Worm (Caenorhabditis elegans) whole organism, L4 larva: Measurements from ENCODE around the gene srlf-27.

Source experiments
- D1046.2 ChIP-seq: fragments of 200-800 bp; sonication (Bioruptor generic); IDR thresholded peaks from 2 replicates; pipeline ENCODE4 v1.3.6; 2022; ENCODE audit warnings: missing genetic modification characterization, missing compliant biosample characterization
- F49E8.2 ChIP-seq: sonication (generic microtip); optimal IDR thresholded peaks from 2 replicates; lab custom pipeline; 2016; ENCODE audit warnings: missing compliant biosample characterization, mild to moderate bottlenecking, missing genetic modification characterization, borderline replicate concordance
- T26A8.4 ChIP-seq: fragments of 200-800 bp; sonication (Bioruptor generic); IDR thresholded peaks from 2 replicates; pipeline ENCODE4 v1.3.6; 2022; ENCODE audit warnings: missing genetic modification characterization, missing compliant biosample characterization
- aha-1 ChIP-seq: fragments of 150-350 bp; peaks from one replicate; lab custom pipeline; 2014; ENCODE audit warnings: missing biosample characterization, missing genetic modification characterization
- attf-4 ChIP-seq: sonication (generic microtip); optimal IDR thresholded peaks from 3 replicates; lab custom pipeline; 2017; ENCODE audit warnings: missing biosample characterization, missing genetic modification characterization
- daf-12 ChIP-seq: fragments of 150-350 bp; optimal IDR thresholded peaks from 2 replicates; lab custom pipeline; 2014; ENCODE audit warnings: missing biosample characterization, missing genetic modification reagents, missing genetic modification characterization
- daf-16 ChIP-seq, 3 experiments: sonication (generic microtip); optimal IDR thresholded peaks; 2 replicates each; lab custom pipeline; 2016 to 2017; ENCODE audit warnings: missing genetic modification characterization in 3 of 3, missing genetic modification reagents in 3 of 3, mild to moderate bottlenecking in 2 of 3, missing compliant biosample characterization in 2 of 3, missing biosample characterization in 1 of 3, moderate library complexity in 1 of 3
- dpl-1 ChIP-seq: fragments of 150-350 bp; optimal IDR thresholded peaks from 2 replicates; lab custom pipeline; 2014; ENCODE audit warnings: missing biosample characterization, missing genetic modification reagents, missing genetic modification characterization
- dve-1 ChIP-seq: sonication (generic microtip); optimal IDR thresholded peaks from 2 replicates; lab custom pipeline; 2017; ENCODE audit warnings: antibody characterized with exemption, mild to moderate bottlenecking, missing genetic modification characterization, missing compliant biosample characterization; ENCODE audit not compliant: insufficient read depth
- fos-1 ChIP-seq: fragments of 150-350 bp; optimal IDR thresholded peaks from 2 replicates; lab custom pipeline; 2014; ENCODE audit warnings: missing biosample characterization, missing genetic modification characterization
- gei-8 ChIP-seq: fragments of 200-800 bp; sonication (Bioruptor generic); optimal IDR thresholded peaks from 2 replicates; lab custom pipeline; 2018; ENCODE audit warnings: mild to moderate bottlenecking, missing genetic modification characterization, missing compliant biosample characterization
- lim-7 ChIP-seq: fragments of 200-800 bp; sonication (Bioruptor generic); IDR thresholded peaks from 2 replicates; pipeline ENCODE4 v1.3.6; 2022; ENCODE audit warnings: missing genetic modification characterization, missing compliant biosample characterization
- lin-38 ChIP-seq: fragments of 200-800 bp; sonication (Bioruptor generic); IDR thresholded peaks from 2 replicates; pipeline ENCODE4 v1.3.6; 2022; ENCODE audit warnings: missing genetic modification reagents, missing genetic modification characterization, missing compliant biosample characterization
- lir-3 ChIP-seq: sonication (generic microtip); optimal IDR thresholded peaks from 2 replicates; lab custom pipeline; 2016; ENCODE audit warnings: mild to moderate bottlenecking, missing genetic modification characterization, missing compliant biosample characterization
- lsy-2 ChIP-seq, 2 experiments: fragments of 150-350 bp in 1 of 2; sonication (generic microtip) in 1 of 2; optimal IDR thresholded peaks; 2 replicates each; lab custom pipeline; 2014 to 2017; ENCODE audit warnings: missing biosample characterization in 2 of 2, missing genetic modification characterization in 2 of 2
- mdl-1 ChIP-seq, 2 experiments: fragments of 150-350 bp in 1 of 2; sonication (generic microtip) in 1 of 2; optimal IDR thresholded peaks; 2 replicates each; lab custom pipeline; 2014 to 2017; ENCODE audit warnings: missing biosample characterization in 2 of 2, missing genetic modification characterization in 2 of 2
- nhr-102 ChIP-seq: sonication (generic microtip); optimal IDR thresholded peaks from 2 replicates; lab custom pipeline; 2016; ENCODE audit warnings: mild to moderate bottlenecking, missing genetic modification characterization, moderate library complexity, missing compliant biosample characterization
- nhr-77 ChIP-seq: fragments of 150-350 bp; optimal IDR thresholded peaks from 2 replicates; lab custom pipeline; 2014; ENCODE audit warnings: missing biosample characterization, missing genetic modification characterization
- pha-4 ChIP-seq, 2 experiments: fragments of 150-350 bp in 1 of 2; fragments of 200-800 bp in 1 of 2; sonication (Bioruptor generic) in 1 of 2; IDR thresholded peaks in 1 of 2; optimal IDR thresholded peaks in 1 of 2; 2 replicates each; pipeline versions ENCODE4 v1.3.6 to Lab custom; 2014 to 2022; ENCODE audit warnings: missing genetic modification characterization in 2 of 2, missing genetic modification reagents in 2 of 2, missing biosample characterization in 1 of 2, missing compliant biosample characterization in 1 of 2
- set-16 ChIP-seq: fragments of 200-800 bp; sonication (Bioruptor generic); IDR thresholded peaks from 2 replicates; pipeline ENCODE4 v1.3.6; 2022; ENCODE audit warnings: missing genetic modification reagents, missing genetic modification characterization, missing compliant biosample characterization
- snpc-1.2 ChIP-seq: fragments of 200-800 bp; sonication (Bioruptor generic); IDR thresholded peaks from 2 replicates; pipeline ENCODE4 v1.3.6; 2022; ENCODE audit warnings: missing genetic modification reagents, missing genetic modification characterization, missing compliant biosample characterization
- spr-1 ChIP-seq: sonication (generic microtip); optimal IDR thresholded peaks from 2 replicates; lab custom pipeline; 2016; ENCODE audit warnings: mild to moderate bottlenecking, missing genetic modification characterization, missing compliant biosample characterization
- zfp-2 ChIP-seq: sonication (generic microtip); optimal IDR thresholded peaks from 2 replicates; lab custom pipeline; 2016; ENCODE audit warnings: mild to moderate bottlenecking, missing genetic modification characterization, missing compliant biosample characterization
- ztf-7 ChIP-seq: fragments of 150-350 bp; optimal IDR thresholded peaks from 2 replicates; lab custom pipeline; 2014; ENCODE audit warnings: missing biosample characterization, missing genetic modification characterization

srlf-27 gene

ce11 chrIV:14631726-14632125, 5.8 kb upstream of the srlf-27 start:
- TF ChIP-seq mdl-1 (tag; optimal IDR thresholded peaks at IDR 0.05; lab: Kevin White, UChicago) (no peak), attf-4 (no peak), gei-8 (GFP tag; lab: Kevin White, UChicago) (no peak), D1046.2 (GFP tag; lab: Robert Waterston, UW) (no peak), nhr-77 (tag; lab: Kevin White, UChicago) (no peak), zfp-2 (tag; lab: Kevin White, UChicago) (no peak)

ce11 chrIV:14632799-14633198, 4.7 kb upstream of the srlf-27 start, which contains the start of gene irld-4:
irld-4 (plus strand) TSS chrIV:14633099.
- no peak for TF ChIP-seq daf-16 (GFP tag; optimal IDR thresholded peaks at IDR 0.05; lab: Kevin White, UChicago)
- TF ChIP-seq daf-16 (tag; optimal IDR thresholded peaks at IDR 0.05; lab: Kevin White, UChicago): no peak
- no peak for TF ChIP-seq lir-3 (tag; lab: Kevin White, UChicago)

ce11 chrIV:14634826-14635225, 2.7 kb upstream of the srlf-27 start, which contains the start of gene ule-2:
ule-2 (plus strand) TSS chrIV:14635126.
- no peak for TF ChIP-seq daf-16 (GFP tag; optimal IDR thresholded peaks at IDR 0.05; lab: Kevin White, UChicago)
- no peak for TF ChIP-seq daf-16 (tag; optimal IDR thresholded peaks at IDR 0.05; lab: Kevin White, UChicago)
- TF ChIP-seq T26A8.4 (GFP tag; lab: Robert Waterston, UW): no peak
- peak; percentile 51 for TF ChIP-seq aha-1 (tag; lab: Kevin White, UChicago)

- peak; percentile 73 for TF ChIP-seq snpc-1.2 (GFP tag; lab: Robert Waterston, UW)
- TF ChIP-seq, all 104 proteins: peak for 1; not testable (repeated sequence) for 103
Measured at ce11 chrIV:14648059-14648458, 10.5 kb downstream of the srlf-27 start.

ce11 chrIV:14653066-14653465, 15.6 kb downstream of the srlf-27 start, which contains the start of gene talp-3:
talp-3 (minus strand) TSS chrIV:14653380.
- TF ChIP-seq lim-7 (GFP tag; lab: Robert Waterston, UW) (no peak), snpc-1.2 (GFP tag; lab: Robert Waterston, UW) (peak; percentile 54; the same call in 1 of the 2 replicates), fos-1 (tag; lab: Kevin White, UChicago) (no peak)
- TF ChIP-seq, all 104 proteins: peak for 1

- peak; percentile 76 for TF ChIP-seq set-16 (GFP tag; lab: Robert Waterston, UW)
Measured at ce11 chrIV:14654667-14655066, 17.2 kb downstream of the srlf-27 start.

ce11 chrIV:14655916-14656315, 18.4 kb downstream of the srlf-27 start:
- 0 out of 2 replicates have a peak, but pooled peaks have one; percentile 52 for TF ChIP-seq snpc-1.2 (GFP tag; lab: Robert Waterston, UW)
- peak; percentile 61 for TF ChIP-seq set-16 (GFP tag; lab: Robert Waterston, UW)

ce11 chrIV:14656573-14657129, 19.1 kb downstream of the srlf-27 start, which contains the start of gene Y57G11C.33:
Y57G11C.33 (plus strand) TSS chrIV:14657079.
- peak; percentile 85 for TF ChIP-seq snpc-1.2 (GFP tag; lab: Robert Waterston, UW)
- peak; percentile 22 for TF ChIP-seq dve-1 (tag; lab: Kevin White, UChicago)
- peak in 1 of 2 experiments; percentile 86 for TF ChIP-seq lsy-2 (tag; optimal IDR thresholded peaks at IDR 0.05; lab: Kevin White, UChicago)
- TF ChIP-seq pha-4 (GFP tag; IDR thresholded peaks at IDR 0.05; lab: Robert Waterston, UW): no peak
- TF ChIP-seq pha-4 (tag; optimal IDR thresholded peaks at IDR 0.05; lab: Kevin White, UChicago): no peak
- peak; percentile 29 for TF ChIP-seq ztf-7
- no peak for TF ChIP-seq daf-12 (tag; lab: Kevin White, UChicago)
- peak; percentile 15 for TF ChIP-seq dpl-1 (GFP tag; lab: Kevin White, UChicago)

ce11 chrIV:14658054-14658631, 20.6 kb downstream of the srlf-27 start, which contains the start of gene anoh-2:
anoh-2 (plus strand) TSS chrIV:14658308.
- peak; percentile 96 for TF ChIP-seq aha-1 (tag; lab: Kevin White, UChicago)
- TF ChIP-seq snpc-1.2 (GFP tag; lab: Robert Waterston, UW): peak; percentile 86
- TF ChIP-seq spr-1 (tag; lab: Kevin White, UChicago): no peak
- peak; percentile 7 for TF ChIP-seq F49E8.2 (tag; lab: Kevin White, UChicago)
- peak; percentile 36 for TF ChIP-seq lin-38 (GFP tag; lab: Robert Waterston, UW)
- no peak for TF ChIP-seq nhr-77 (tag; lab: Kevin White, UChicago)
- peak in 1 of 2 experiments; percentile 11 for TF ChIP-seq daf-16 (GFP tag; optimal IDR thresholded peaks at IDR 0.05; lab: Kevin White, UChicago)
- no peak for TF ChIP-seq daf-16 (tag; optimal IDR thresholded peaks at IDR 0.05; lab: Kevin White, UChicago)
- peak; percentile 27 for TF ChIP-seq nhr-102 (tag; lab: Kevin White, UChicago)
